Fruit fly (Drosophila melanogaster): Measurements from ENCODE around the gene cutlet.

dm6 chr2L:3737682-3738081 lies 26.1 kb upstream of the cutlet start:
- TF ChIP-seq Lim3 (GFP tag; IDR thresholded peaks at IDR 0.05) (no peak), CG1529 (GFP tag; optimal IDR thresholded peaks at IDR 0.05) (no peak), Sry-δ (GFP tag; optimal IDR thresholded peaks at IDR 0.05) (no peak), CG18619 (GFP tag; optimal IDR thresholded peaks at IDR 0.05) (no peak), Lpt (GFP tag; optimal IDR thresholded peaks at IDR 0.05) (no peak), CG14965 (GFP tag; optimal IDR thresholded peaks at IDR 0.05; ENCODE audit: borderline replicate concordance) (no peak), Hr78 (GFP tag; optimal IDR thresholded peaks at IDR 0.05) (no peak), CG3726 (GFP tag; IDR thresholded peaks at IDR 0.05) (no peak), Myb (GFP tag; optimal IDR thresholded peaks at IDR 0.05) (no peak), CG17829 (tag; optimal IDR thresholded peaks at IDR 0.05) (no peak), Oaz (GFP tag; IDR thresholded peaks at IDR 0.05) (no peak), Meics (GFP tag; optimal IDR thresholded peaks at IDR 0.05) (peak; percentile 19), CG10959 (GFP tag; IDR thresholded peaks at IDR 0.05) (no peak)

Measured in whole organism, embryonic.